Worm (Caenorhabditis elegans) whole organism, L3 larva: ENCODE results near the gene F13C5.5.

Experiments
- ama-1 ChIP-seq: fragments of 150-350 bp; optimal IDR thresholded peaks from 2 replicates; lab custom pipeline; 2018
- ceh-16 ChIP-seq: sonication (generic microtip); optimal IDR thresholded peaks from 2 replicates; lab custom pipeline; 2017; ENCODE audit warnings: missing biosample characterization, missing genetic modification characterization
- ceh-82 ChIP-seq: fragments of 150-350 bp; optimal IDR thresholded peaks from 2 replicates; lab custom pipeline; 2014; ENCODE audit warnings: missing biosample characterization, missing genetic modification characterization
- egl-27 ChIP-seq: sonication (generic microtip); optimal IDR thresholded peaks from 4 replicates; lab custom pipeline; 2017; ENCODE audit warnings: missing biosample characterization, missing genetic modification reagents, missing genetic modification characterization
- fkh-2 ChIP-seq: fragments of 150-350 bp; optimal IDR thresholded peaks from 2 replicates; lab custom pipeline; 2014; ENCODE audit warnings: missing biosample characterization, missing genetic modification reagents, missing genetic modification characterization
- lin-15B ChIP-seq: fragments of 150-350 bp; optimal IDR thresholded peaks from 2 replicates; lab custom pipeline; 2014; ENCODE audit warnings: missing biosample characterization, missing genetic modification characterization
- nhr-11 ChIP-seq: fragments of 150-350 bp; optimal IDR thresholded peaks from 2 replicates; lab custom pipeline; 2014; ENCODE audit warnings: missing biosample characterization, missing genetic modification characterization
- nhr-25 ChIP-seq: sonication (generic microtip); optimal IDR thresholded peaks from 2 replicates; lab custom pipeline; 2017; ENCODE audit warnings: missing biosample characterization, missing genetic modification characterization
- snpc-4 ChIP-seq: fragments of 150-350 bp; optimal IDR thresholded peaks from 2 replicates; lab custom pipeline; 2014; ENCODE audit warnings: missing biosample characterization, missing genetic modification characterization
- unc-39 ChIP-seq: sonication (generic microtip); optimal IDR thresholded peaks from 4 replicates; lab custom pipeline; 2017; ENCODE audit warnings: missing biosample characterization, missing genetic modification characterization
- unc-62 ChIP-seq: fragments of 150-350 bp; sonication (generic microtip); optimal IDR thresholded peaks from 4 replicates; lab custom pipeline; 2014; ENCODE audit warnings: missing biosample characterization, missing genetic modification reagents, missing genetic modification characterization
- ztf-11 ChIP-seq: fragments of 150-350 bp; optimal IDR thresholded peaks from 2 replicates; lab custom pipeline; 2014; ENCODE audit warnings: missing biosample characterization, missing genetic modification characterization

DNA sequence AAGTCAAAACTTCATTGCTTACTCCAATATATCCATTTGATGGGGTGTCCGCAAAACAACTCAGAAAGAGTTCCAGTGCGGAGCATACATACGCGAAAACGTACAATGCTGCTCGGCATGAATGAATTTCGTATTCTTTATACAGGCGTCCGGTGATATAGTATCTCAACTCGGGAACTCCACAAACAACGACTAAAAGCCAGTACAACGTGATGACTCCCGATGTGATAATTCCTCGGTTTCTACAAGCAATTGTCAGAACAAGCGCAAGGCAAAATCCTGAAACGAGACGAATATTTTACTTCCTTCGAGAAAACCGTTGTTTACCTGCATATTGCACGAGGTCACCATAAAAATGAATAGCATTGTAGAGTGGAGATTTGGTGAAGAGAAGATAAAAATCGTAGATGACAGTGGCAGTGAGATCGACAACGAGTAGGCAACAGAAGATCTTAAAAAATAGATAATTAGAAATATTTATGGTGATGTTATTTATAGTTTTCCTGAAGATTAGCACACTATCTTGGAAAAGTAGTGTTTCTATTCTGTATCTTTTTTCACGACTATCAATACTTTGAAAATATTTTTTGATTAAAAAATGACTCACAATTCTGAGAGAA lies 22.6 kb downstream of the F13C5.5 start:
- TF ChIP-seq unc-39 (tag; lab: Kevin White, UChicago) (no peak), ztf-11 (no peak), nhr-11 (tag; lab: Kevin White, UChicago) (no peak), ama-1 (no peak), snpc-4 (tag; lab: Kevin White, UChicago) (no peak), lin-15B (no peak), unc-62 (GFP tag; lab: Kevin White, UChicago) (no peak), egl-27 (tag; lab: Kevin White, UChicago) (no peak), fkh-2 (tag; lab: Kevin White, UChicago) (no peak), nhr-25 (tag; lab: Kevin White, UChicago) (no peak), ceh-16 (no peak), ceh-82 (tag; lab: Kevin White, UChicago) (no peak)
